Worm (Caenorhabditis elegans): Measurements from ENCODE around the gene F59B10.4.

Gene F59B10.4

ce11 chrII:10466552-10466951 lies 52.4 kb downstream of the F59B10.4 start, which contains the start of gene tnc-2:
tnc-2 (plus strand) TSS chrII:10466852.
- no peak for TF ChIP-seq atf-7 (tag; optimal IDR thresholded peaks at IDR 0.05)
- TF ChIP-seq F23B12.7 (tag; optimal IDR thresholded peaks at IDR 0.05; ENCODE audit: insufficient read depth), result no peak

DNA sequence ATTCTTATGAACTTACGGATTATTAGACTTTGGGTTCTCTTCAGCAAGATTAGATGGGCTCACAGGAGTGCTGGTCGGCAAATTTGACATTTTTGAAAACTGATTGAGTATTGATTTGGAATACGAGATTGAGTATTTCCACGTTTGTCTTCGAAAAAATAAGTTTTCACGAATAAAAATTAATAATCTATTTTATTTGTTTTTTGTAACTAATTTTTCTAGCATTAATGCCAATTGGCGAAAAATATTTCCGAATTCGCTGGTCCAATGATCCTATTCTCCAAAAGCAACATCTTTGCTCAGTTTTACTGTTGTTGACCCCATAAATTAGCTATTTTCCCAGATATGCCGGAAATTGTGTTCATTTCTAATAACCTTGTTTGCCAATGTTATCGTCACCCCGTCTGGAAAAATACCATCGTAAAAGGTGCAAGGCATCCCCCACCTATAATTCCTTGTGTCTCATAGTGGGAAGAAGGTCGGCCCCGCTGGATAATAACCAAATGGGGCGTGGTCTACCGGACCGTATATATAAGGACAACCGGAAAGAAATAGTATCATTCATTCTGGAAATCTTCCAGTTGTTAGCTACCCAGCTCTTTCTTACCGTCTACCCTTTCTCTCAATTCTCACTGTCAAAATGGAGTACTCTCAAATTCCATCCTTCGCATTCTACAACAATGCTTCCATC lies 54.5 kb downstream of the F59B10.4 start, which contains the start of the genes ZK673.6 and sdz-37:
TSS of gene ZK673.6 (minus strand) at position 101 of the 691 bp plus-strand sequence.
TSS of gene sdz-37 (plus strand) at position 641 of the 691 bp plus-strand sequence.
- TF ChIP-seq ceh-27 (GFP tag; optimal IDR thresholded peaks at IDR 0.05) (no peak), die-1 (tag; optimal IDR thresholded peaks at IDR 0.05) (no peak), Y95B8A.8 (GFP tag; IDR thresholded peaks at IDR 0.05) (no peak), let-607 (tag; optimal IDR thresholded peaks at IDR 0.05) (no peak), madf-3 (GFP tag; IDR thresholded peaks at IDR 0.05) (no peak), F22D6.2 (tag; optimal IDR thresholded peaks at IDR 0.05) (no peak), dpff-1 (tag; optimal IDR thresholded peaks at IDR 0.05) (no peak), Y56A3A.18 (GFP tag; IDR thresholded peaks at IDR 0.05) (no peak), cebp-2 (GFP tag; IDR thresholded peaks at IDR 0.05) (no peak), egl-18 (GFP tag; IDR thresholded peaks at IDR 0.05) (no peak), unc-130 (GFP tag; optimal IDR thresholded peaks at IDR 0.05) (no peak), nhr-179 (tag; optimal IDR thresholded peaks at IDR 0.05) (no peak), F33H1.4 (GFP tag; IDR thresholded peaks at IDR 0.05) (no peak), ekl-4 (GFP tag; IDR thresholded peaks at IDR 0.05) (no peak), bed-1 (GFP tag; IDR thresholded peaks at IDR 0.05) (no peak), T07F8.4 (tag; optimal IDR thresholded peaks at IDR 0.05) (no peak), F23B12.7 (tag; optimal IDR thresholded peaks at IDR 0.05; ENCODE audit: insufficient read depth) (no peak), let-526 (GFP tag; IDR thresholded peaks at IDR 0.05) (no peak)
